Fruit fly (Drosophila melanogaster): ENCODE data around the gene Rad17.

Gene Rad17

dm6 chr3R:14703302-14704192 lies 40.5 kb upstream of the Rad17 start:
- TF ChIP-seq CG4496 (GFP tag; IDR thresholded peaks at IDR 0.05) (no peak), CG14655 (GFP tag; optimal IDR thresholded peaks at IDR 0.05) (no peak), EcR (GFP tag; optimal IDR thresholded peaks at IDR 0.05) (peak; percentile 79), CG10348 (GFP tag; IDR thresholded peaks at IDR 0.05) (no peak), rn (GFP tag; IDR thresholded peaks at IDR 0.05) (no peak), CG13204 (GFP tag; optimal IDR thresholded peaks at IDR 0.05) (no peak), CG8159 (tag; optimal IDR thresholded peaks at IDR 0.05) (no peak), CG12605 (GFP tag; IDR thresholded peaks at IDR 0.05) (no peak)

- TF ChIP-seq CG9948 (tag; optimal IDR thresholded peaks at IDR 0.05), result no peak
- no peak for TF ChIP-seq CG32121 (GFP tag; IDR thresholded peaks at IDR 0.05)
- TF ChIP-seq rn (GFP tag; IDR thresholded peaks at IDR 0.05), result no peak
- TF ChIP-seq CG8159 (tag; optimal IDR thresholded peaks at IDR 0.05), result peak; percentile 2
- no peak for TF ChIP-seq fd96Ca (GFP tag; IDR thresholded peaks at IDR 0.05)
- no peak for TF ChIP-seq CG4496 (GFP tag; IDR thresholded peaks at IDR 0.05)
- no peak for TF ChIP-seq Ets98B (GFP tag; IDR thresholded peaks at IDR 0.05)
- TF ChIP-seq CG34367 (tag; optimal IDR thresholded peaks at IDR 0.05), result peak; percentile 9
- TF ChIP-seq CG15710 (tag; optimal IDR thresholded peaks at IDR 0.05), result peak; percentile 26
- TF ChIP-seq CG12605 (GFP tag; IDR thresholded peaks at IDR 0.05), result no peak
- TF ChIP-seq D1 (tag; optimal IDR thresholded peaks at IDR 0.05), result peak; percentile 18
- no peak for TF ChIP-seq Pif1A (GFP tag; optimal IDR thresholded peaks at IDR 0.05)
- TF ChIP-seq CG8301 (tag; optimal IDR thresholded peaks at IDR 0.05), result no peak
- TF ChIP-seq CG13204 (GFP tag; optimal IDR thresholded peaks at IDR 0.05), result peak; percentile 20
- TF ChIP-seq EcR (GFP tag; optimal IDR thresholded peaks at IDR 0.05), result peak; percentile 69
- peak; percentile 29 for TF ChIP-seq Pif1B (GFP tag; optimal IDR thresholded peaks at IDR 0.05)
- TF ChIP-seq Snoo (tag; optimal IDR thresholded peaks at IDR 0.05), result peak; percentile 45
- TF ChIP-seq CG14655 (GFP tag; optimal IDR thresholded peaks at IDR 0.05), result no peak
- no peak for TF ChIP-seq gl (tag; optimal IDR thresholded peaks at IDR 0.05)
- peak; percentile 1 for TF ChIP-seq CG17806 (tag; optimal IDR thresholded peaks at IDR 0.05)
- no peak for TF ChIP-seq CG10348 (GFP tag; IDR thresholded peaks at IDR 0.05)
Observed at dm6 chr3R:14696949-14697513, 34.0 kb upstream of the Rad17 start, which contains the start of gene Meltrin. TSS of gene Meltrin (minus strand) at chr3R:14697292.

dm6 chr3R:14695665-14696064 lies 32.7 kb upstream of the Rad17 start:
- TF ChIP-seq CG32121 (GFP tag; IDR thresholded peaks at IDR 0.05) (no peak), CG17806 (tag; optimal IDR thresholded peaks at IDR 0.05) (no peak), CG12605 (GFP tag; IDR thresholded peaks at IDR 0.05) (no peak), CG15710 (tag; optimal IDR thresholded peaks at IDR 0.05) (no peak), CG14655 (GFP tag; optimal IDR thresholded peaks at IDR 0.05) (peak; percentile 27)

dm6 chr3R:14695054-14695453 lies 32.1 kb upstream of the Rad17 start:
- TF ChIP-seq gl (tag; optimal IDR thresholded peaks at IDR 0.05) (no peak), Ets98B (GFP tag; IDR thresholded peaks at IDR 0.05) (no peak), fd96Ca (GFP tag; IDR thresholded peaks at IDR 0.05) (no peak)

dm6 chr3R:14694583-14694982 lies 31.6 kb upstream of the Rad17 start:
- TF ChIP-seq CG15710 (tag; optimal IDR thresholded peaks at IDR 0.05), result no peak
- no peak for TF ChIP-seq CG12605 (GFP tag; IDR thresholded peaks at IDR 0.05)
- no peak for TF ChIP-seq rn (GFP tag; IDR thresholded peaks at IDR 0.05)
- TF ChIP-seq Pif1A (GFP tag; optimal IDR thresholded peaks at IDR 0.05), result no peak
- TF ChIP-seq CG17806 (tag; optimal IDR thresholded peaks at IDR 0.05), result no peak
- TF ChIP-seq Pif1B (GFP tag; optimal IDR thresholded peaks at IDR 0.05), result no peak
- TF ChIP-seq CG10348 (GFP tag; IDR thresholded peaks at IDR 0.05), result no peak
- no peak for TF ChIP-seq fd96Ca (GFP tag; IDR thresholded peaks at IDR 0.05)
- no peak for TF ChIP-seq CG8301 (tag; optimal IDR thresholded peaks at IDR 0.05)
- no peak for TF ChIP-seq CG8159 (tag; optimal IDR thresholded peaks at IDR 0.05)
- TF ChIP-seq CG14655 (GFP tag; optimal IDR thresholded peaks at IDR 0.05), result no peak
- TF ChIP-seq CG13204 (GFP tag; optimal IDR thresholded peaks at IDR 0.05), result no peak
- TF ChIP-seq CG4496 (GFP tag; IDR thresholded peaks at IDR 0.05), result no peak
- TF ChIP-seq EcR (GFP tag; optimal IDR thresholded peaks at IDR 0.05), result no peak
- no peak for TF ChIP-seq Snoo (tag; optimal IDR thresholded peaks at IDR 0.05)

- TF ChIP-seq CG17806 (tag; optimal IDR thresholded peaks at IDR 0.05) (no peak), CG14655 (GFP tag; optimal IDR thresholded peaks at IDR 0.05) (no peak), CG15710 (tag; optimal IDR thresholded peaks at IDR 0.05) (no peak), D1 (tag; optimal IDR thresholded peaks at IDR 0.05) (no peak), gl (tag; optimal IDR thresholded peaks at IDR 0.05) (no peak), CG4496 (GFP tag; IDR thresholded peaks at IDR 0.05) (no peak), CG13204 (GFP tag; optimal IDR thresholded peaks at IDR 0.05) (no peak)
Observed at dm6 chr3R:14692971-14693253, 29.9 kb upstream of the Rad17 start.
